Fruit fly (Drosophila melanogaster) whole organism, prepupa: ENCODE measurements around the gene Timp.

ENCODE experiments used
- CG10631 ChIP-seq: fragments of 200-800 bp; sonication (Bioruptor generic); optimal IDR thresholded peaks from 2 replicates; lab custom pipeline; 2016; ENCODE audit warnings: missing biosample characterization, missing genetic modification characterization
- CG11762 ChIP-seq: fragments of 200-800 bp; sonication (Bioruptor generic); optimal IDR thresholded peaks from 3 replicates; lab custom pipeline; 2016; ENCODE audit warnings: missing biosample characterization, missing genetic modification characterization; ENCODE audit not compliant: insufficient read depth
- CG11902 ChIP-seq: fragments of 200-800 bp; sonication (Bioruptor generic); optimal IDR thresholded peaks from 3 replicates; lab custom pipeline; 2016; ENCODE audit warnings: missing biosample characterization, missing genetic modification characterization
- CG3032 ChIP-seq: fragments of 200-800 bp; optimal IDR thresholded peaks from 2 replicates; lab custom pipeline; 2019; ENCODE audit warnings: missing biosample characterization, mild to moderate bottlenecking, missing genetic modification characterization, moderate library complexity
- CG3919 ChIP-seq: fragments of 200-800 bp; sonication (Bioruptor generic); optimal IDR thresholded peaks from 3 replicates; lab custom pipeline; 2016; ENCODE audit warnings: missing biosample characterization, missing genetic modification characterization
- CG4318 ChIP-seq: fragments of 200-800 bp; sonication (Bioruptor generic); optimal IDR thresholded peaks from 3 replicates; lab custom pipeline; 2017; ENCODE audit warnings: missing biosample characterization, mild to moderate bottlenecking, missing genetic modification characterization
- CG6163 ChIP-seq: fragments of 200-800 bp; sonication (Bioruptor generic); IDR thresholded peaks from 3 replicates; pipeline ENCODE4 v1.3.6; 2022; ENCODE audit warnings: missing biosample characterization, missing genetic modification characterization
- CG6276 ChIP-seq: fragments of 200-800 bp; sonication (Bioruptor generic); optimal IDR thresholded peaks from 2 replicates; lab custom pipeline; 2017; ENCODE audit warnings: missing biosample characterization, mild to moderate bottlenecking, missing genetic modification characterization
- CG6792 ChIP-seq: fragments of 200-800 bp; sonication (Bioruptor generic); optimal IDR thresholded peaks from 3 replicates; lab custom pipeline; 2016; ENCODE audit warnings: missing biosample characterization, missing genetic modification characterization
- CG6854 ChIP-seq: fragments of 200-800 bp; sonication (Bioruptor generic); optimal IDR thresholded peaks from 2 replicates; lab custom pipeline; 2017; ENCODE audit warnings: missing biosample characterization, mild to moderate bottlenecking, missing genetic modification characterization
- CG8119 ChIP-seq: fragments of 200-800 bp; sonication (Bioruptor generic); IDR thresholded peaks from 3 replicates; pipeline ENCODE4 v1.3.6; 2022; ENCODE audit warnings: missing biosample characterization, missing genetic modification characterization
- CG8632 ChIP-seq: fragments of 200-800 bp; sonication (Bioruptor generic); optimal IDR thresholded peaks from 3 replicates; lab custom pipeline; 2016; ENCODE audit warnings: missing biosample characterization, missing genetic modification characterization
- CG9139 ChIP-seq: fragments of 200-800 bp; sonication (Bioruptor generic); optimal IDR thresholded peaks from 3 replicates; lab custom pipeline; 2017; ENCODE audit warnings: missing biosample characterization, mild to moderate bottlenecking, missing genetic modification characterization
- Eip78C ChIP-seq: fragments of 200-800 bp; sonication (Bioruptor generic); peaks from one replicate; lab custom pipeline; 2016; ENCODE audit warnings: missing biosample characterization, missing genetic modification characterization
- Ets21C ChIP-seq: fragments of 200-800 bp; sonication (Bioruptor generic); optimal IDR thresholded peaks from 3 replicates; lab custom pipeline; 2016; ENCODE audit warnings: missing biosample characterization, missing genetic modification characterization
- Ets96B ChIP-seq: fragments of 200-800 bp; optimal IDR thresholded peaks from 2 replicates; lab custom pipeline; 2019; ENCODE audit warnings: missing biosample characterization, mild to moderate bottlenecking, missing genetic modification characterization, moderate library complexity
- Hr38 ChIP-seq: sonication (Bioruptor generic); optimal IDR thresholded peaks from 2 replicates; lab custom pipeline; 2016; ENCODE audit warnings: missing biosample characterization, missing genetic modification characterization
- Hr4 ChIP-seq: fragments of 200-800 bp; sonication (Bioruptor generic); optimal IDR thresholded peaks from 3 replicates; lab custom pipeline; 2016; ENCODE audit warnings: missing biosample characterization, missing genetic modification characterization
- Lpt ChIP-seq: fragments of 200-800 bp; sonication (Bioruptor generic); optimal IDR thresholded peaks from 3 replicates; lab custom pipeline; 2016; ENCODE audit warnings: missing biosample characterization, missing genetic modification characterization
- Met ChIP-seq: fragments of 200-800 bp; sonication (Bioruptor generic); optimal IDR thresholded peaks from 3 replicates; lab custom pipeline; 2016; ENCODE audit warnings: missing biosample characterization, missing genetic modification characterization
- Sox102F ChIP-seq: fragments of 200-800 bp; sonication (Bioruptor generic); optimal IDR thresholded peaks from 2 replicates; lab custom pipeline; 2016; ENCODE audit warnings: missing biosample characterization, mild to moderate bottlenecking, missing genetic modification characterization
- Sox14 ChIP-seq: fragments of 200-800 bp; sonication (Bioruptor generic); optimal IDR thresholded peaks from 3 replicates; lab custom pipeline; 2016; ENCODE audit warnings: missing biosample characterization, missing genetic modification characterization
- achi ChIP-seq: fragments of 200-800 bp; sonication (Bioruptor generic); optimal IDR thresholded peaks from 3 replicates; lab custom pipeline; 2016; ENCODE audit warnings: missing biosample characterization, missing genetic modification characterization
- acj6 ChIP-seq: fragments of 200-800 bp; sonication (Bioruptor generic); optimal IDR thresholded peaks from 3 replicates; lab custom pipeline; 2016; ENCODE audit warnings: missing biosample characterization, missing genetic modification characterization
- dsx ChIP-seq: fragments of 200-800 bp; optimal IDR thresholded peaks from 3 replicates; lab custom pipeline; 2019; ENCODE audit warnings: missing biosample characterization, mild to moderate bottlenecking, missing genetic modification characterization, moderate library complexity; ENCODE audit not compliant: poor library complexity, severe bottlenecking
- fd59A ChIP-seq: fragments of 200-800 bp; sonication (Bioruptor generic); optimal IDR thresholded peaks from 2 replicates; lab custom pipeline; 2017; ENCODE audit warnings: missing biosample characterization, mild to moderate bottlenecking, missing genetic modification characterization, missing genetic modification reagents
- fd85E ChIP-seq: fragments of 200-800 bp; sonication (Bioruptor generic); optimal IDR thresholded peaks from 3 replicates; lab custom pipeline; 2016; ENCODE audit warnings: missing biosample characterization, missing genetic modification characterization
- fkh ChIP-seq: fragments of 200-800 bp; sonication (Bioruptor generic); optimal IDR thresholded peaks from 3 replicates; lab custom pipeline; 2017; ENCODE audit warnings: missing biosample characterization, mild to moderate bottlenecking, missing genetic modification characterization, moderate library complexity
- net ChIP-seq: fragments of 200-800 bp; sonication (Bioruptor generic); optimal IDR thresholded peaks from 3 replicates; lab custom pipeline; 2016; ENCODE audit warnings: missing biosample characterization, missing genetic modification characterization
- pdm3 ChIP-seq: fragments of 200-800 bp; sonication (Bioruptor generic); optimal IDR thresholded peaks from 3 replicates; lab custom pipeline; 2016; ENCODE audit warnings: missing biosample characterization, missing genetic modification characterization
- svp ChIP-seq: fragments of 200-800 bp; sonication (Bioruptor generic); peaks from one replicate; lab custom pipeline; 2016; ENCODE audit warnings: missing biosample characterization, missing genetic modification characterization
- vri ChIP-seq: fragments of 200-800 bp; sonication (Bioruptor generic); optimal IDR thresholded peaks from 3 replicates; lab custom pipeline; 2016; ENCODE audit warnings: missing biosample characterization, mild to moderate bottlenecking, missing genetic modification characterization

Timp gene

dm6 chr3R:10226132-10227023 is 13.6 kb upstream of the Timp start:
- no peak for TF ChIP-seq Eip78C (GFP tag; lab: Kevin White, UChicago)
- TF ChIP-seq achi (GFP tag; lab: Kevin White, UChicago), result peak; percentile 60
- peak; percentile 20 for TF ChIP-seq svp (GFP tag; lab: Kevin White, UChicago)

- no peak for TF ChIP-seq Met
- no peak for TF ChIP-seq vri (GFP tag; lab: Kevin White, UChicago)
- TF ChIP-seq CG3032 (tag; lab: Kevin White, UChicago), result no peak
- no peak for TF ChIP-seq fd85E (GFP tag; lab: Kevin White, UChicago)
- no peak for TF ChIP-seq CG8632 (GFP tag; lab: Kevin White, UChicago)
- TF ChIP-seq achi (GFP tag; lab: Kevin White, UChicago), result no peak
- TF ChIP-seq Ets21C (GFP tag; lab: Kevin White, UChicago), result no peak
- no peak for TF ChIP-seq Lpt (GFP tag; lab: Kevin White, UChicago)
- TF ChIP-seq CG8119 (GFP tag; lab: Robert Waterston, UW), result no peak
- no peak for TF ChIP-seq Ets96B (tag; lab: Kevin White, UChicago)
- TF ChIP-seq Hr4 (GFP tag; lab: Kevin White, UChicago), result no peak
- no peak for TF ChIP-seq CG4318 (GFP tag; lab: Kevin White, UChicago)
- TF ChIP-seq dsx (GFP tag; lab: Kevin White, UChicago), result no peak
- TF ChIP-seq CG6276 (GFP tag; lab: Kevin White, UChicago), result no peak
- no peak for TF ChIP-seq net (GFP tag; lab: Kevin White, UChicago)
- no peak for TF ChIP-seq Sox102F (GFP tag; lab: Kevin White, UChicago)
- TF ChIP-seq Sox14 (GFP tag; lab: Kevin White, UChicago), result no peak
- TF ChIP-seq CG10631 (GFP tag; lab: Kevin White, UChicago), result no peak
- no peak for TF ChIP-seq CG3919 (GFP tag; lab: Kevin White, UChicago)
- TF ChIP-seq CG11762, result no peak
Measured at dm6 chr3R:10225390-10225789, 12.6 kb upstream of the Timp start, which contains the start of gene CG42795. TSS of gene CG42795 (plus strand) at chr3R:10225690.

- TF ChIP-seq CG6163 (GFP tag; lab: Robert Waterston, UW) (no peak), CG3032 (tag; lab: Kevin White, UChicago) (no peak), achi (GFP tag; lab: Kevin White, UChicago) (peak; percentile 54), CG6792 (GFP tag; lab: Kevin White, UChicago) (no peak), CG6854 (GFP tag; lab: Kevin White, UChicago) (no peak)
Measured at dm6 chr3R:10224594-10224993, 11.8 kb upstream of the Timp start, which contains the start of the genes CG12817 and CG34107. TSS of gene CG12817 (minus strand) at chr3R:10224725. TSS of gene CG34107 (plus strand) at chr3R:10224909.

dm6 chr3R:10222416-10222815 is 9.6 kb upstream of the Timp start, which contains the start of gene CG12420:
TSS of gene CG12420 (plus strand) at chr3R:10222698.
- TF ChIP-seq acj6 (GFP tag; lab: Kevin White, UChicago) (no peak), CG9139 (no peak), fd59A (no peak), CG11902 (GFP tag; lab: Kevin White, UChicago) (no peak), dsx (GFP tag; lab: Kevin White, UChicago) (no peak), pdm3 (no peak), Hr38 (GFP tag; lab: Kevin White, UChicago) (no peak), CG8119 (GFP tag; lab: Robert Waterston, UW) (no peak), achi (GFP tag; lab: Kevin White, UChicago) (no peak), fkh (GFP tag; lab: Kevin White, UChicago) (no peak), svp (GFP tag; lab: Kevin White, UChicago) (no peak)
